Worm (Caenorhabditis elegans) whole organism, L4 larva: ENCODE measurements around the gene myrf-2.
"Not testable (repeated sequence)": the region's sequence is repeated elsewhere in the genome, so short reads cannot be mapped to it uniquely, and the experiment has no call there.

Experiments
- R02D3.7 ChIP-seq: fragments of 150-350 bp; sonication (generic microtip); optimal IDR thresholded peaks from 3 replicates; lab custom pipeline; 2014; ENCODE audit warnings: missing biosample characterization, missing genetic modification characterization
- aly-2 ChIP-seq: sonication (generic microtip); optimal IDR thresholded peaks from 2 replicates; lab custom pipeline; 2018; ENCODE audit warnings: missing biosample characterization, missing genetic modification characterization
- ceh-82 ChIP-seq: sonication (generic microtip); optimal IDR thresholded peaks from 2 replicates; lab custom pipeline; 2017; ENCODE audit warnings: missing biosample characterization, missing genetic modification characterization
- fkh-10 ChIP-seq: fragments of 150-350 bp; optimal IDR thresholded peaks from 2 replicates; lab custom pipeline; 2014; ENCODE audit warnings: missing biosample characterization, missing genetic modification reagents, missing genetic modification characterization
- jun-1 ChIP-seq: fragments of 150-350 bp; optimal IDR thresholded peaks from 2 replicates; lab custom pipeline; 2014; ENCODE audit warnings: missing biosample characterization, missing genetic modification reagents, missing genetic modification characterization
- lin-38 ChIP-seq: fragments of 200-800 bp; sonication (Bioruptor generic); IDR thresholded peaks from 2 replicates; pipeline ENCODE4 v1.3.6; 2022; ENCODE audit warnings: missing genetic modification reagents, missing genetic modification characterization, missing compliant biosample characterization
- nhr-28 ChIP-seq: fragments of 150-350 bp; optimal IDR thresholded peaks from 2 replicates; lab custom pipeline; 2014; ENCODE audit warnings: missing biosample characterization, missing genetic modification characterization
- pqm-1 ChIP-seq: sonication (generic microtip); optimal IDR thresholded peaks from 2 replicates; lab custom pipeline; 2017; ENCODE audit warnings: missing biosample characterization, missing genetic modification characterization
- snpc-4 ChIP-seq: fragments of 150-350 bp; optimal IDR thresholded peaks from 2 replicates; lab custom pipeline; 2014; ENCODE audit warnings: missing biosample characterization, missing genetic modification characterization

DNA sequence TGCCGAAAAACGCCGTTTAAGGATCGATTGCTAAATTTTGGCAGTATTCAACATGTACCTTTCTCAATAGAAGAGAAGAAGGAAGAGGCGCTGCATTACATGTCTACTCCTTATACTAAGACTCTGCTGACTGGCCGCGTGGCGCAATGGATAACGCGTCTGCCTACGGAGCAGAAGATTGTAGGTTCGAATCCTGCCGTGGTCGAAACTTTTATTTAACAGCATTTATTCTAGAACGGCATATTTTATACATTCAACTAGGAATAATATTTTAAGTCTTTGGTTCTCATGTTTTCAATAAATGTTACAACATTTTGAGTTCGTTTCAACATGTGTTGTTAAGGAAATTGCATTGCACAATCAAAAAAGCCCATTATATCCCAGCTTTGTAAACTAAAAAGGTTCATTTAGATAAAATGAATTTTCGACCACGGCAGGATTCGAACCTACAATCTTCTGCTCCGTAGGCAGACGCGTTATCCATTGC lies 61.6 kb downstream of the myrf-2 start:
- peak; percentile 32 for TF ChIP-seq nhr-28 (tag; lab: Kevin White, UChicago)
- TF ChIP-seq snpc-4; R02D3.7 (tag; lab: Kevin White, UChicago); aly-2; ceh-82 (tag; lab: Kevin White, UChicago); fkh-10 (GFP tag; lab: Kevin White, UChicago); pqm-1 (tag; lab: Kevin White, UChicago); jun-1 (tag; lab: Kevin White, UChicago); lin-38 (GFP tag; lab: Robert Waterston, UW): not testable (repeated sequence)
